Fruit fly (Drosophila melanogaster) whole organism, embryonic: Measurements from ENCODE around the gene cno.

Source experiments
- Ada2b ChIP-seq: fragments of 200-800 bp; sonication (Bioruptor generic); IDR thresholded peaks from 2 replicates; pipeline ENCODE4 v1.3.6; 2022; ENCODE audit warnings: missing biosample characterization, missing genetic modification characterization
- Asciz ChIP-seq: fragments of 200-800 bp; sonication (Bioruptor generic); optimal IDR thresholded peaks from 2 replicates; lab custom pipeline; 2017; ENCODE audit warnings: missing biosample characterization, mild to moderate bottlenecking, missing genetic modification characterization, missing genetic modification reagents
- CG13287 ChIP-seq: fragments of 200-800 bp; sonication (Bioruptor generic); IDR thresholded peaks from 2 replicates; pipeline ENCODE4 v1.3.6; 2022; ENCODE audit warnings: missing biosample characterization, missing genetic modification characterization; ENCODE audit not compliant: partially characterized antibody
- CG13424 ChIP-seq: fragments of 200-800 bp; sonication (Bioruptor generic); optimal IDR thresholded peaks from 2 replicates; lab custom pipeline; 2019; ENCODE audit warnings: missing biosample characterization, mild to moderate bottlenecking, missing genetic modification characterization, moderate library complexity
- CG1602 ChIP-seq: fragments of 200-800 bp; sonication (Bioruptor generic); optimal IDR thresholded peaks from 3 replicates; lab custom pipeline; 2016; ENCODE audit warnings: missing biosample characterization, missing genetic modification characterization
- CG17568 ChIP-seq: fragments of 200-800 bp; sonication (Bioruptor generic); optimal IDR thresholded peaks from 2 replicates; lab custom pipeline; 2018; ENCODE audit warnings: missing biosample characterization, mild to moderate bottlenecking, missing genetic modification characterization, moderate library complexity
- CG2875 ChIP-seq: fragments of 200-800 bp; sonication (Bioruptor generic); optimal IDR thresholded peaks from 2 replicates; lab custom pipeline; 2017; ENCODE audit warnings: missing biosample characterization, mild to moderate bottlenecking, missing genetic modification characterization, missing genetic modification reagents
- CG4854 ChIP-seq: fragments of 200-800 bp; sonication (Bioruptor generic); optimal IDR thresholded peaks from 2 replicates; lab custom pipeline; 2016; ENCODE audit warnings: missing biosample characterization, missing genetic modification characterization, inconsistent platforms
- CG5180 ChIP-seq: fragments of 200-800 bp; sonication (Bioruptor generic); optimal IDR thresholded peaks from 3 replicates; lab custom pipeline; 2017; ENCODE audit warnings: missing biosample characterization, missing genetic modification characterization, mild to moderate bottlenecking, moderate library complexity, missing genetic modification reagents
- CG7786 ChIP-seq: fragments of 200-800 bp; sonication (Bioruptor generic); optimal IDR thresholded peaks from 2 replicates; lab custom pipeline; 2016; ENCODE audit warnings: missing biosample characterization, missing genetic modification characterization
- CG7963 ChIP-seq: fragments of 200-800 bp; sonication (Bioruptor generic); IDR thresholded peaks from 3 replicates; pipeline ENCODE4 v1.3.6; 2022; ENCODE audit warnings: missing biosample characterization, missing genetic modification characterization; ENCODE audit not compliant: partially characterized antibody
- CG8478 ChIP-seq: fragments of >200 bp; optimal IDR thresholded peaks from 2 replicates; lab custom pipeline; 2018
- CHES-1-like ChIP-seq: fragments of 200-800 bp; sonication (Bioruptor generic); optimal IDR thresholded peaks from 2 replicates; lab custom pipeline; 2016; ENCODE audit warnings: missing biosample characterization, missing genetic modification characterization
- Chrac-16 ChIP-seq: fragments of 200-800 bp; sonication (Bioruptor generic); optimal IDR thresholded peaks from 3 replicates; lab custom pipeline; 2016; ENCODE audit warnings: missing biosample characterization, missing genetic modification characterization
- D19A ChIP-seq: fragments of 200-800 bp; optimal IDR thresholded peaks from 3 replicates; lab custom pipeline; 2019; ENCODE audit warnings: missing biosample characterization, mild to moderate bottlenecking, missing genetic modification characterization, moderate library complexity
- Dbx ChIP-seq: fragments of 200-800 bp; sonication (Bioruptor generic); IDR thresholded peaks from 3 replicates; pipeline ENCODE4 v1.3.6; 2022; ENCODE audit warnings: missing biosample characterization, missing genetic modification characterization
- Dfd ChIP-seq, 2 experiments: fragments of >200 bp; optimal IDR thresholded peaks; 2 replicates each; lab custom pipeline; 2017; ENCODE audit warnings: missing biosample characterization in 2 of 2, missing genetic modification characterization in 2 of 2
- Eip74EF ChIP-seq, 2 experiments: fragments of 200-800 bp in 1 of 2; fragments of >200 bp in 1 of 2; sonication (Bioruptor generic) in 1 of 2; optimal IDR thresholded peaks; 2 replicates each; lab custom pipeline; 2017 to 2019; ENCODE audit warnings: missing biosample characterization in 2 of 2, missing genetic modification characterization in 2 of 2, mild to moderate bottlenecking in 1 of 2, moderate library complexity in 1 of 2
- H2.0 ChIP-seq: fragments of 200-800 bp; sonication (Bioruptor generic); IDR thresholded peaks from 2 replicates; pipeline ENCODE4 v1.3.6; 2022; ENCODE audit warnings: missing biosample characterization, missing genetic modification characterization
- Hr78 ChIP-seq, 2 experiments: fragments of 200-800 bp in 1 of 2; fragments of >200 bp in 1 of 2; sonication (Bioruptor generic) in 1 of 2; optimal IDR thresholded peaks; 2 replicates each; lab custom pipeline; 2017 to 2019; ENCODE audit warnings: missing biosample characterization in 2 of 2, missing genetic modification characterization in 2 of 2, mild to moderate bottlenecking in 1 of 2, moderate library complexity in 1 of 2
- NFAT ChIP-seq: fragments of 200-800 bp; sonication (Bioruptor generic); IDR thresholded peaks from 2 replicates; pipeline ENCODE4 v1.3.6; 2022; ENCODE audit warnings: missing biosample characterization, missing genetic modification characterization
- Poxn ChIP-seq: fragments of 200-800 bp; sonication (Bioruptor generic); IDR thresholded peaks from 2 replicates; pipeline ENCODE4 v1.3.6; 2022; ENCODE audit warnings: missing biosample characterization, missing genetic modification characterization
- Ravus ChIP-seq: fragments of 200-800 bp; sonication (Bioruptor generic); IDR thresholded peaks from 2 replicates; pipeline ENCODE4 v1.3.6; 2022; ENCODE audit warnings: missing biosample characterization, missing genetic modification characterization
- Rx ChIP-seq: fragments of 200-800 bp; sonication (Bioruptor generic); IDR thresholded peaks from 2 replicates; pipeline ENCODE4 v1.3.6; 2022; ENCODE audit warnings: missing biosample characterization, missing genetic modification characterization
- Usf ChIP-seq: fragments of 200-800 bp; sonication (Bioruptor generic); optimal IDR thresholded peaks from 2 replicates; lab custom pipeline; 2017; ENCODE audit warnings: missing genotype, missing biosample characterization, missing genetic modification characterization
- Xrp1 ChIP-seq: fragments of 200-800 bp; sonication (Bioruptor generic); IDR thresholded peaks from 2 replicates; pipeline ENCODE4 v1.3.6; 2022; ENCODE audit warnings: missing biosample characterization, missing genetic modification characterization
- ab ChIP-seq: fragments of 200-800 bp; sonication (Bioruptor generic); optimal IDR thresholded peaks from 2 replicates; lab custom pipeline; 2016; ENCODE audit warnings: missing biosample characterization, missing genetic modification characterization
- ato ChIP-seq: fragments of 200-800 bp; sonication (Bioruptor generic); IDR thresholded peaks from 2 replicates; pipeline ENCODE4 v1.3.6; 2022; ENCODE audit warnings: missing biosample characterization, missing genetic modification characterization; ENCODE audit not compliant: partially characterized antibody
- chm ChIP-seq: fragments of 200-800 bp; sonication (Bioruptor generic); IDR thresholded peaks from 2 replicates; pipeline ENCODE4 v1.3.6; 2022; ENCODE audit warnings: missing biosample characterization, missing genetic modification characterization
- corto ChIP-seq: fragments of 200-800 bp; sonication (Bioruptor generic); optimal IDR thresholded peaks from 2 replicates; lab custom pipeline; 2016; ENCODE audit warnings: missing biosample characterization, mild to moderate bottlenecking, missing genetic modification characterization, moderate library complexity
- crc ChIP-seq: fragments of 200-800 bp; sonication (Bioruptor generic); optimal IDR thresholded peaks from 2 replicates; lab custom pipeline; 2016; ENCODE audit warnings: missing biosample characterization, missing genetic modification characterization
- eve ChIP-seq, 2 experiments: fragments of >200 bp; optimal IDR thresholded peaks; 2 replicates each; lab custom pipeline; 2017; ENCODE audit warnings: missing biosample characterization in 2 of 2, missing genetic modification characterization in 2 of 2
- fd102C ChIP-seq: fragments of 200-800 bp; sonication (Bioruptor generic); optimal IDR thresholded peaks from 2 replicates; lab custom pipeline; 2018; ENCODE audit warnings: missing biosample characterization, mild to moderate bottlenecking, missing genetic modification characterization, moderate library complexity
- fd3F ChIP-seq: fragments of 200-800 bp; sonication (Bioruptor generic); optimal IDR thresholded peaks from 2 replicates; lab custom pipeline; 2018; ENCODE audit warnings: missing biosample characterization, mild to moderate bottlenecking, missing genetic modification characterization, moderate library complexity
- ftz-f1 ChIP-seq: fragments of 200-800 bp; sonication (Bioruptor generic); optimal IDR thresholded peaks from 2 replicates; lab custom pipeline; 2016; ENCODE audit warnings: missing biosample characterization, missing genetic modification characterization
- gsb ChIP-seq: fragments of 200-800 bp; sonication (Bioruptor generic); IDR thresholded peaks from 2 replicates; pipeline ENCODE4 v1.3.6; 2022; ENCODE audit warnings: missing biosample characterization, missing genetic modification characterization
- ham ChIP-seq: fragments of 200-800 bp; sonication (Bioruptor generic); IDR thresholded peaks from 2 replicates; pipeline ENCODE4 v1.3.6; 2022; ENCODE audit warnings: missing biosample characterization, missing genetic modification characterization
- kah ChIP-seq: fragments of 200-800 bp; sonication (Bioruptor generic); optimal IDR thresholded peaks from 2 replicates; lab custom pipeline; 2018; ENCODE audit warnings: missing biosample characterization, mild to moderate bottlenecking, missing genetic modification characterization
- knrl ChIP-seq: fragments of 200-800 bp; sonication (Bioruptor generic); IDR thresholded peaks from 3 replicates; pipeline ENCODE4 v1.3.6; 2022; ENCODE audit warnings: missing biosample characterization, missing genetic modification characterization; ENCODE audit not compliant: partially characterized antibody
- maf-S ChIP-seq: fragments of 200-800 bp; sonication (Bioruptor generic); optimal IDR thresholded peaks from 2 replicates; lab custom pipeline; 2016; ENCODE audit warnings: missing biosample characterization, missing genetic modification characterization
- mirr ChIP-seq: fragments of 200-800 bp; sonication (Bioruptor generic); optimal IDR thresholded peaks from 3 replicates; lab custom pipeline; 2018; ENCODE audit warnings: missing biosample characterization, mild to moderate bottlenecking, missing genetic modification characterization
- nerfin-1 ChIP-seq: fragments of 200-800 bp; sonication (Bioruptor generic); optimal IDR thresholded peaks from 3 replicates; lab custom pipeline; 2019; ENCODE audit warnings: missing biosample characterization, mild to moderate bottlenecking, missing genetic modification characterization, moderate library complexity
- p53 ChIP-seq: fragments of 200-800 bp; sonication (Bioruptor generic); optimal IDR thresholded peaks from 2 replicates; lab custom pipeline; 2016; ENCODE audit warnings: missing biosample characterization, missing genetic modification characterization
- repo ChIP-seq: fragments of 200-800 bp; sonication (Bioruptor generic); optimal IDR thresholded peaks from 2 replicates; lab custom pipeline; 2016; ENCODE audit warnings: missing biosample characterization, missing genetic modification characterization
- schlank ChIP-seq: fragments of 200-800 bp; sonication (Bioruptor generic); optimal IDR thresholded peaks from 2 replicates; lab custom pipeline; 2018; ENCODE audit warnings: missing biosample characterization, mild to moderate bottlenecking, missing genetic modification characterization
- so ChIP-seq: fragments of 200-800 bp; sonication (Bioruptor generic); IDR thresholded peaks from 3 replicates; pipeline ENCODE4 v1.3.6; 2022; ENCODE audit warnings: missing biosample characterization, missing genetic modification characterization
- ssp ChIP-seq: fragments of 200-800 bp; sonication (Bioruptor generic); IDR thresholded peaks from 2 replicates; pipeline ENCODE4 v1.3.6; 2022; ENCODE audit warnings: missing biosample characterization, missing genetic modification characterization
- sug ChIP-seq: fragments of 200-800 bp; optimal IDR thresholded peaks from 2 replicates; lab custom pipeline; 2019; ENCODE audit warnings: missing biosample characterization, mild to moderate bottlenecking, missing genetic modification characterization, moderate library complexity
- tgo ChIP-seq: fragments of 200-800 bp; sonication (Bioruptor generic); IDR thresholded peaks from 3 replicates; pipeline ENCODE4 v1.3.6; 2022; ENCODE audit warnings: missing biosample characterization, missing genetic modification characterization
- zen2 ChIP-seq: fragments of 200-800 bp; sonication (Bioruptor generic); IDR thresholded peaks from 3 replicates; pipeline ENCODE4 v1.3.6; 2022; ENCODE audit warnings: missing biosample characterization, missing genetic modification characterization; ENCODE audit not compliant: partially characterized antibody
- zf30C ChIP-seq: fragments of 200-800 bp; sonication (Bioruptor generic); optimal IDR thresholded peaks from 3 replicates; lab custom pipeline; 2018; ENCODE audit warnings: missing biosample characterization, mild to moderate bottlenecking, missing genetic modification characterization

cno gene

dm6 chr3R:5127790-5128243 lies 89.4 kb downstream of the cno start, which contains the start of gene RabGGTa (continued):
- TF ChIP-seq knrl (GFP tag; lab: Robert Waterston, UW) (no peak), CG8478 (no peak), Eip74EF (GFP tag; optimal IDR thresholded peaks at IDR 0.05; lab: Kevin White, UChicago) (peak in 1 of 2 experiments; percentile 60), CG5180 (GFP tag; lab: Kevin White, UChicago) (no peak), nerfin-1 (tag; lab: Kevin White, UChicago) (peak; percentile 57), so (peak; percentile 80), CG17568 (peak; percentile 58), CG13424 (tag; lab: Kevin White, UChicago) (peak; percentile 59), Poxn (GFP tag; lab: Robert Waterston, UW) (no peak), CG2875 (GFP tag; lab: Kevin White, UChicago) (peak; percentile 5), zf30C (GFP tag; lab: Kevin White, UChicago) (peak; percentile 95), maf-S (GFP tag; lab: Kevin White, UChicago) (peak; percentile 9), Dfd (GFP tag; optimal IDR thresholded peaks at IDR 0.05; lab: Kevin White, UChicago) (no peak), Dbx (GFP tag; lab: Robert Waterston, UW) (peak; percentile 74; the same call in 2 of the 3 replicates), Xrp1 (GFP tag; lab: Robert Waterston, UW) (peak; percentile 79), CG1602 (GFP tag; lab: Kevin White, UChicago) (peak; percentile 50), NFAT (GFP tag; lab: Robert Waterston, UW) (no peak), corto (GFP tag; lab: Kevin White, UChicago) (no peak), Rx (GFP tag; lab: Robert Waterston, UW) (peak; percentile 32; the same call in 1 of the 2 replicates), D19A (peak; percentile 97), H2.0 (GFP tag; lab: Robert Waterston, UW) (peak; percentile 74), ato (GFP tag; lab: Robert Waterston, UW) (no peak), p53 (GFP tag; lab: Kevin White, UChicago) (no peak), chm (GFP tag; lab: Robert Waterston, UW) (no peak), ftz-f1 (GFP tag; lab: Kevin White, UChicago) (no peak), fd3F (peak; percentile 48), Ada2b (GFP tag; lab: Robert Waterston, UW) (peak; percentile 73), repo (no peak), CG13287 (peak; percentile 7; the same call in 1 of the 2 replicates), CG7786 (peak; percentile 56), CHES-1-like (GFP tag; lab: Kevin White, UChicago) (peak; percentile 69), zen2 (GFP tag; lab: Robert Waterston, UW) (no peak), ab (GFP tag; lab: Kevin White, UChicago) (no peak), Chrac-16 (GFP tag; lab: Kevin White, UChicago) (peak; percentile 40), Asciz (GFP tag; lab: Kevin White, UChicago) (peak; percentile 14), ssp (GFP tag; lab: Robert Waterston, UW) (peak; percentile 40), kah (GFP tag; lab: Kevin White, UChicago) (no peak), Hr78 (GFP tag; optimal IDR thresholded peaks at IDR 0.05; lab: Kevin White, UChicago) (no peak), CG4854 (GFP tag; lab: Kevin White, UChicago) (peak; percentile 32), Ravus (GFP tag; lab: Robert Waterston, UW) (peak; percentile 24; the same call in 1 of the 2 replicates), tgo (GFP tag; lab: Robert Waterston, UW) (peak; percentile 73), mirr (GFP tag; lab: Kevin White, UChicago) (no peak), CG7963 (no peak), eve (GFP tag; optimal IDR thresholded peaks at IDR 0.05; lab: Kevin White, UChicago) (no peak), fd102C (GFP tag; lab: Kevin White, UChicago) (no peak), sug (no peak), schlank (no peak), ham (GFP tag; lab: Robert Waterston, UW) (no peak), Usf (peak; percentile 26), crc (GFP tag; lab: Kevin White, UChicago) (peak; percentile 39), gsb (GFP tag; lab: Robert Waterston, UW) (peak; percentile 59)
